Fruit fly (Drosophila melanogaster): Measurements from ENCODE around the gene Pc.

DNA sequence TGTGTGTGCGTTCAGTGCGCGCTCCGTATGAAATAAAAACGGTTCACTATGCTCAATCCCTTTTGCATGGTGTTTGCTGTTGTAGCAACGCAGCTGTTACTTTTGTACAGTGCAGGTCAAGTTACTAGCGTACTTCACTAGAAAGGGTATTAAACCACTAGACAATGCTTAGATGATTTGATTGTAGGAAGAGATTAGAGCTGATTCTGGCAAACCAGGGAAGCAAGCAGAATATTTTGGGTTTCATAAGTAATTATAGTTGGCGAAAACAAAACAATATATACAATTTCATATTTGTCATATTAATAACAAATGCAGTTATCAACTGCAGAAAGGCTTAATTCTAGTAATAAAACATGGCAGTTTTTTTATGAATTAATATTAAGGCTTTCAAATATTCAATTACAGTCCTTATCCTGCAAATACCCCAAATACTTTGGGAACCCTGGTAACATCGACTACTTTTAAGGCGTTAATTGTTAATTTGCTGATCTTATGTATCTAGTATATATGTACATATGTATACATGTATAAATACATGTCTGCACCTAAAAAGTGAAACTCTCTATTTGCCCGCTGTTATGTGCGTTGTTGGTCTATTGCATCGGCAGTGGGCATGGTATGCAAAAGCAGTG, 29.5 kb upstream of the Pc start:
- TF ChIP-seq psq (optimal IDR thresholded peaks at IDR 0.05) (no peak), h (optimal IDR thresholded peaks at IDR 0.05) (no peak), Myc (optimal IDR thresholded peaks at IDR 0.05) (no peak), ttk (optimal IDR thresholded peaks at IDR 0.05) (no peak)
